Worm (Caenorhabditis elegans) whole organism, L3 larva: Measurements from ENCODE around the gene ZK470.6.

ENCODE experiments used
- aly-2 ChIP-seq: fragments of 150-350 bp; optimal IDR thresholded peaks from 2 replicates; lab custom pipeline; 2014; ENCODE audit warnings: missing biosample characterization, missing genetic modification characterization
- ceh-28 ChIP-seq: fragments of 150-350 bp; optimal IDR thresholded peaks from 2 replicates; lab custom pipeline; 2014; ENCODE audit warnings: missing biosample characterization, missing genetic modification reagents, missing genetic modification characterization
- egl-5 ChIP-seq: fragments of 150-350 bp; optimal IDR thresholded peaks from 2 replicates; lab custom pipeline; 2017; ENCODE audit warnings: missing biosample characterization, missing genetic modification reagents, missing genetic modification characterization, inconsistent platforms
- elt-3 ChIP-seq, 3 experiments: fragments of 150-350 bp in 1 of 3; sonication (generic microtip) in 2 of 3; optimal IDR thresholded peaks; 2 replicates in 2 of 3; 4 replicates in 1 of 3; lab custom pipeline; 2014 to 2017; ENCODE audit warnings: missing biosample characterization in 3 of 3, missing genetic modification characterization in 3 of 3
- lin-15B ChIP-seq: fragments of 150-350 bp; optimal IDR thresholded peaks from 2 replicates; lab custom pipeline; 2014; ENCODE audit warnings: missing biosample characterization, missing genetic modification characterization
- lsy-12 ChIP-seq: sonication (generic microtip); optimal IDR thresholded peaks from 2 replicates; lab custom pipeline; 2016; ENCODE audit warnings: mild to moderate bottlenecking, missing genetic modification characterization, missing compliant biosample characterization
- mdl-1 ChIP-seq: fragments of 150-350 bp; optimal IDR thresholded peaks from 2 replicates; lab custom pipeline; 2014; ENCODE audit warnings: missing biosample characterization, missing genetic modification characterization
- nfya-1 ChIP-seq: sonication (generic microtip); optimal IDR thresholded peaks from 2 replicates; lab custom pipeline; 2017; ENCODE audit warnings: missing genetic modification characterization, mild to moderate bottlenecking, missing compliant biosample characterization, antibody characterized with exemption, moderate library complexity; ENCODE audit not compliant: insufficient read depth
- nhr-28 ChIP-seq: fragments of 150-350 bp; optimal IDR thresholded peaks from 2 replicates; lab custom pipeline; 2014; ENCODE audit warnings: missing biosample characterization, missing genetic modification characterization
- nhr-43 ChIP-seq: sonication (generic microtip); optimal IDR thresholded peaks from 2 replicates; lab custom pipeline; 2016; ENCODE audit warnings: mild to moderate bottlenecking, missing genetic modification characterization, missing compliant biosample characterization; ENCODE audit not compliant: poor library complexity, severe bottlenecking
- pqm-1 ChIP-seq: fragments of 150-350 bp; optimal IDR thresholded peaks from 2 replicates; lab custom pipeline; 2017; ENCODE audit warnings: missing biosample characterization, missing genetic modification characterization, inconsistent platforms
- skn-1 ChIP-seq: fragments of 150-350 bp; optimal IDR thresholded peaks from 2 replicates; lab custom pipeline; 2014; ENCODE audit warnings: missing biosample characterization, missing genetic modification characterization
- tbx-2 ChIP-seq: sonication (generic microtip); optimal IDR thresholded peaks from 2 replicates; lab custom pipeline; 2016; ENCODE audit warnings: mild to moderate bottlenecking, missing genetic modification characterization, missing compliant biosample characterization
- unc-62 ChIP-seq: fragments of 150-350 bp; sonication (generic microtip); optimal IDR thresholded peaks from 4 replicates; lab custom pipeline; 2014; ENCODE audit warnings: missing biosample characterization, missing genetic modification reagents, missing genetic modification characterization

The ZK470.6 gene

DNA sequence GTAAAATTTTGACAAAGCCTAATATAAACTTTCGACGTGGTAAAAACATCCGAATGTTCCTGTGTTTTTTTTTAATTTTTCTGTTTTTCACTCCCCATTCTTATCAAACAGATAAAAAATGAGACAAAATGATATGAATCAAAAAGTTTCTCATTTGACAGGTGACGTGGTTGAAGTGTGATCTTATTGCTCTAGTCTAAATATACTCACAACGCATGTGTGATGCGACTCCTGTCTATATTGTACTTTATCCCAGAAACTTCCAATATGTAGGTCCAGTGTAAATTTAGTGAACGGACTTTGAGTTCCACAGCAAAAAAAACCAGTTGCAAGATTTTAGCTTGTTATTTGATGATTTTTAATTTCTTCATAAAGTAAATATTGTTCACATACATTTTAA lies 45.9 kb downstream of the ZK470.6 start:
- TF ChIP-seq egl-5 (tag; lab: Kevin White, UChicago) (no peak), nfya-1 (tag; lab: Kevin White, UChicago) (peak; percentile 6)

DNA sequence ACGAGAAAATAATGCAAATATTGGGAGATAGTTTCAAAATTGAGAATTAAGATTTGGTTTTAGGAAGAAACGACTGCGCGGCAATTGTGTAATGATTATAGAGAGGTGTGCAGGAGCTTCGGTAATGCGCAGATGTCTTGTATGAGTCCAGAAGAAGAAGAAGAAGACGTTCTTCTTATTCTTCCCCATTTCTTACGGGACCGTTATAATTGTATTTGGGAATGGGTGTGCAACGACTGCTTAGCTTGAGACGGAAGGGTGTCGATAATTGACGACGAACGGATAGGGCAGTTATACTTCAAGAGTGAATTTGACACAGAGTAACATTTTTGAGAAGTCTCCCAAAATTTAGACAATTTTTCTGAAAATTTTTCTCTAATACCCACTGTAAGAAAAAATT lies 48.6 kb downstream of the ZK470.6 start:
- TF ChIP-seq nhr-43 (tag; lab: Kevin White, UChicago): no peak
- TF ChIP-seq lin-15B (tag; lab: Kevin White, UChicago): no peak
- no peak for TF ChIP-seq skn-1
- TF ChIP-seq elt-3 (tag; optimal IDR thresholded peaks at IDR 0.05; lab: Kevin White, UChicago): no peak
- no peak for TF ChIP-seq unc-62 (GFP tag; lab: Kevin White, UChicago)
- no peak for TF ChIP-seq nhr-28
- no peak for TF ChIP-seq aly-2 (tag; lab: Kevin White, UChicago)
- no peak for TF ChIP-seq lsy-12 (tag; lab: Kevin White, UChicago)
- no peak for TF ChIP-seq ceh-28 (tag; lab: Kevin White, UChicago)
- no peak for TF ChIP-seq mdl-1 (tag; lab: Kevin White, UChicago)
- no peak for TF ChIP-seq pqm-1 (tag; lab: Kevin White, UChicago)
- no peak for TF ChIP-seq tbx-2 (tag; lab: Kevin White, UChicago)
- TF ChIP-seq nfya-1 (tag; lab: Kevin White, UChicago): no peak
